Fruit fly (Drosophila melanogaster) whole organism: ENCODE measurements around the gene Paics.

Source experiments
- CG8478 ChIP-seq: fragments of >200 bp; optimal IDR thresholded peaks from 2 replicates; lab custom pipeline; 2018; ENCODE audit warnings: inconsistent platforms
- Dll ChIP-seq: fragments of >200 bp; optimal IDR thresholded peaks from 2 replicates; lab custom pipeline; 2017
- EcR ChIP-seq, 2 experiments: fragments of >200 bp; optimal IDR thresholded peaks; 2 replicates each; lab custom pipeline; 2017; ENCODE audit warnings: missing biosample characterization in 2 of 2, missing genetic modification characterization in 2 of 2, missing genetic modification reagents in 2 of 2
- pan ChIP-seq: fragments of >200 bp; optimal IDR thresholded peaks from 2 replicates; lab custom pipeline; 2017
- psq ChIP-seq: fragments of >200 bp; optimal IDR thresholded peaks from 2 replicates; lab custom pipeline; 2017

dm6 chrX:12722009-12722408 is 38.4 kb downstream of the Paics start:
- TF ChIP-seq CG8478 (lab: Kevin White, UChicago), result no peak
- TF ChIP-seq pan (lab: Kevin White, UChicago), result no peak
- no peak for TF ChIP-seq Dll (lab: Kevin White, UChicago)
- no peak for TF ChIP-seq EcR (GFP tag; optimal IDR thresholded peaks at IDR 0.05; lab: Kevin White, UChicago)
- TF ChIP-seq psq (lab: Kevin White, UChicago), result no peak
